Worm (Caenorhabditis elegans) whole organism, L4/young adult: ENCODE measurements around the gene bre-5.

Experiments used
- W03F9.2 ChIP-seq: fragments of 150-350 bp; optimal IDR thresholded peaks from 2 replicates; lab custom pipeline; 2014; ENCODE audit warnings: missing biosample characterization, missing genetic modification characterization
- dao-5 ChIP-seq: sonication (generic microtip); optimal IDR thresholded peaks from 2 replicates; lab custom pipeline; 2016; ENCODE audit warnings: missing genotype, missing genetic modification characterization, moderate library complexity, missing compliant biosample characterization
- him-1 ChIP-seq: sonication (generic microtip); optimal IDR thresholded peaks from 2 replicates; lab custom pipeline; 2016; ENCODE audit warnings: missing genotype, missing genetic modification reagents, missing genetic modification characterization, missing compliant biosample characterization

ce11 chrIV:12078112-12078812 lies 27.2 kb upstream of the bre-5 start, which contains the start of gene tmed-1:
- peak; percentile 49 for TF ChIP-seq W03F9.2 (tag; lab: Kevin White, UChicago)
- no peak for TF ChIP-seq him-1
- no peak for TF ChIP-seq dao-5 (tag; lab: Kevin White, UChicago)
